Worm (Caenorhabditis elegans) whole organism, L1 larva: Measurements from ENCODE around the gene ZK637.15.

Source experiments
- C04F5.9 ChIP-seq: sonication (generic microtip); optimal IDR thresholded peaks from 2 replicates; lab custom pipeline; 2016; ENCODE audit warnings: missing genetic modification characterization, missing compliant biosample characterization
- Y116A8C.19 ChIP-seq: sonication (generic microtip); optimal IDR thresholded peaks from 2 replicates; lab custom pipeline; 2016; ENCODE audit warnings: missing compliant biosample characterization, missing genetic modification characterization, borderline replicate concordance
- aha-1 ChIP-seq: fragments of 150-350 bp; optimal IDR thresholded peaks from 2 replicates; lab custom pipeline; 2014; ENCODE audit warnings: missing biosample characterization, missing genetic modification characterization
- aly-2 ChIP-seq: fragments of 150-350 bp; optimal IDR thresholded peaks from 2 replicates; lab custom pipeline; 2014; ENCODE audit warnings: missing biosample characterization, missing genetic modification characterization
- ama-1 ChIP-seq: fragments of 150-350 bp; optimal IDR thresholded peaks from 2 replicates; lab custom pipeline; 2014
- blmp-1 ChIP-seq: fragments of 150-350 bp; optimal IDR thresholded peaks from 2 replicates; lab custom pipeline; 2014; ENCODE audit warnings: missing biosample characterization, missing genetic modification characterization
- ceh-63 ChIP-seq: fragments of 200-800 bp; sonication (Bioruptor generic); optimal IDR thresholded peaks from 2 replicates; lab custom pipeline; 2018; ENCODE audit warnings: mild to moderate bottlenecking, missing genetic modification characterization, missing compliant biosample characterization
- ceh-8 ChIP-seq: fragments of 200-800 bp; sonication (Bioruptor generic); optimal IDR thresholded peaks from 2 replicates; lab custom pipeline; 2018; ENCODE audit warnings: mild to moderate bottlenecking, missing genetic modification characterization, moderate library complexity, missing compliant biosample characterization
- ceh-88 ChIP-seq: fragments of 200-800 bp; sonication (Bioruptor generic); IDR thresholded peaks from 2 replicates; pipeline ENCODE4 v1.3.6; 2022; ENCODE audit warnings: missing genetic modification characterization, missing compliant biosample characterization
- ceh-90 ChIP-seq: sonication (generic microtip); optimal IDR thresholded peaks from 2 replicates; lab custom pipeline; 2016; ENCODE audit warnings: missing genetic modification characterization, missing compliant biosample characterization
- ces-1 ChIP-seq: fragments of 150-350 bp; optimal IDR thresholded peaks from 2 replicates; lab custom pipeline; 2014; ENCODE audit warnings: missing biosample characterization, missing genetic modification reagents, missing genetic modification characterization
- dpl-1 ChIP-seq, 3 experiments: fragments of 150-350 bp in 2 of 3; sonication (generic microtip) in 1 of 3; optimal IDR thresholded peaks; 2 replicates each; lab custom pipeline; 2014 to 2017; ENCODE audit warnings: missing biosample characterization in 3 of 3, missing genetic modification characterization in 3 of 3, missing genetic modification reagents in 3 of 3
- dsc-1 ChIP-seq: sonication (generic microtip); optimal IDR thresholded peaks from 2 replicates; lab custom pipeline; 2016; ENCODE audit warnings: mild to moderate bottlenecking, missing genetic modification characterization, missing compliant biosample characterization
- efl-3 ChIP-seq: fragments of 200-800 bp; sonication (Bioruptor generic); optimal IDR thresholded peaks from 2 replicates; lab custom pipeline; 2018; ENCODE audit warnings: mild to moderate bottlenecking, missing genetic modification characterization, missing compliant biosample characterization
- egl-27 ChIP-seq, 2 experiments: fragments of 150-350 bp in 1 of 2; sonication (generic microtip); optimal IDR thresholded peaks; 3 replicates each; lab custom pipeline; 2017 to 2018; ENCODE audit warnings: missing biosample characterization in 2 of 2, missing genetic modification characterization in 2 of 2, missing genetic modification reagents in 2 of 2
- elt-2 ChIP-seq: sonication (generic microtip); optimal IDR thresholded peaks from 2 replicates; lab custom pipeline; 2016; ENCODE audit warnings: missing genetic modification characterization, mild to moderate bottlenecking, inconsistent platforms, missing compliant biosample characterization, missing genetic modification reagents
- elt-3 ChIP-seq, 6 experiments: fragments of 150-350 bp in 1 of 6; sonication (generic microtip); optimal IDR thresholded peaks; 2 replicates each; lab custom pipeline; 2017 to 2018; ENCODE audit warnings: missing biosample characterization in 6 of 6, missing genetic modification characterization in 6 of 6, inconsistent platforms in 1 of 6
- fkh-10 ChIP-seq: sonication (generic microtip); optimal IDR thresholded peaks from 2 replicates; lab custom pipeline; 2017; ENCODE audit warnings: missing biosample characterization, missing genetic modification reagents, missing genetic modification characterization
- fkh-8 ChIP-seq: sonication (generic microtip); optimal IDR thresholded peaks from 2 replicates; lab custom pipeline; 2016; ENCODE audit warnings: mild to moderate bottlenecking, missing genetic modification characterization, missing compliant biosample characterization
- grh-1 ChIP-seq: fragments of 200-800 bp; sonication (Bioruptor generic); IDR thresholded peaks from 2 replicates; pipeline ENCODE4 v1.3.6; 2022; ENCODE audit warnings: missing genetic modification reagents, missing genetic modification characterization, missing compliant biosample characterization
- hlh-17 ChIP-seq: fragments of 200-800 bp; sonication (Bioruptor generic); optimal IDR thresholded peaks from 2 replicates; lab custom pipeline; 2018; ENCODE audit warnings: missing genetic modification characterization, mild to moderate bottlenecking, missing compliant biosample characterization, moderate library complexity, borderline replicate concordance
- hpl-2 ChIP-seq: fragments of 150-350 bp; optimal IDR thresholded peaks from 2 replicates; lab custom pipeline; 2014; ENCODE audit warnings: missing biosample characterization, missing genetic modification reagents, missing genetic modification characterization
- isw-1 ChIP-seq: fragments of 200-800 bp; sonication (Bioruptor generic); IDR thresholded peaks from 2 replicates; pipeline ENCODE4 v1.3.6; 2022; ENCODE audit warnings: missing genetic modification characterization, missing compliant biosample characterization
- jun-1 ChIP-seq: fragments of 150-350 bp; optimal IDR thresholded peaks from 2 replicates; lab custom pipeline; 2014; ENCODE audit warnings: missing biosample characterization, missing genetic modification reagents, missing genetic modification characterization
- lin-13 ChIP-seq: fragments of 150-350 bp; optimal IDR thresholded peaks from 2 replicates; lab custom pipeline; 2014; ENCODE audit warnings: missing biosample characterization, missing genetic modification reagents, missing genetic modification characterization
- lin-14 ChIP-seq: fragments of 200-800 bp; sonication (Bioruptor generic); optimal IDR thresholded peaks from 2 replicates; lab custom pipeline; 2018; ENCODE audit warnings: mild to moderate bottlenecking, missing genetic modification characterization, moderate library complexity, missing compliant biosample characterization
- lin-15B ChIP-seq: fragments of 150-350 bp; sonication (generic microtip); optimal IDR thresholded peaks from 3 replicates; lab custom pipeline; 2014; ENCODE audit warnings: missing biosample characterization, missing genetic modification characterization
- lin-35 ChIP-seq, 2 experiments: fragments of 150-350 bp; optimal IDR thresholded peaks; 2 replicates each; lab custom pipeline; 2014; ENCODE audit warnings: missing biosample characterization in 2 of 2, missing genetic modification characterization in 2 of 2, missing genetic modification reagents in 2 of 2
- lir-3 ChIP-seq: sonication (generic microtip); optimal IDR thresholded peaks from 2 replicates; lab custom pipeline; 2016; ENCODE audit warnings: mild to moderate bottlenecking, missing genetic modification characterization, moderate library complexity, missing compliant biosample characterization; ENCODE audit not compliant: poor library complexity
- mef-2 ChIP-seq: fragments of 150-350 bp; optimal IDR thresholded peaks from 2 replicates; lab custom pipeline; 2014; ENCODE audit warnings: missing biosample characterization, missing genetic modification characterization
- nhr-19 ChIP-seq: fragments of 200-800 bp; sonication (Bioruptor generic); conservative IDR thresholded peaks from 2 replicates; pipeline ENCODE4 v1.3.6; 2022; ENCODE audit warnings: missing genetic modification characterization, missing compliant biosample characterization
- nhr-237 ChIP-seq: fragments of 150-350 bp; optimal IDR thresholded peaks from 2 replicates; lab custom pipeline; 2014; ENCODE audit warnings: missing biosample characterization, missing genetic modification characterization
- nhr-28 ChIP-seq: fragments of 150-350 bp; optimal IDR thresholded peaks from 2 replicates; lab custom pipeline; 2014; ENCODE audit warnings: missing biosample characterization, missing genetic modification characterization
- nhr-76 ChIP-seq: sonication (generic microtip); optimal IDR thresholded peaks from 2 replicates; lab custom pipeline; 2017; ENCODE audit warnings: missing biosample characterization, missing genetic modification characterization
- nhr-90 ChIP-seq: sonication (generic microtip); optimal IDR thresholded peaks from 2 replicates; lab custom pipeline; 2016; ENCODE audit warnings: mild to moderate bottlenecking, missing genetic modification characterization, missing compliant biosample characterization; ENCODE audit not compliant: poor library complexity
- pag-3 ChIP-seq: sonication (generic microtip); optimal IDR thresholded peaks from 2 replicates; lab custom pipeline; 2017; ENCODE audit warnings: missing genetic modification characterization, mild to moderate bottlenecking, missing compliant biosample characterization, antibody characterized with exemption, borderline replicate concordance; ENCODE audit not compliant: insufficient read depth
- skn-1 ChIP-seq: fragments of 150-350 bp; optimal IDR thresholded peaks from 2 replicates; lab custom pipeline; 2014; ENCODE audit warnings: missing biosample characterization, missing genetic modification characterization
- snpc-4 ChIP-seq: fragments of 150-350 bp; optimal IDR thresholded peaks from 2 replicates; lab custom pipeline; 2014; ENCODE audit warnings: missing biosample characterization, missing genetic modification characterization
- snu-23 ChIP-seq: sonication (generic microtip); optimal IDR thresholded peaks from 2 replicates; lab custom pipeline; 2016; ENCODE audit warnings: missing genetic modification characterization, missing compliant biosample characterization
- sox-4 ChIP-seq: sonication (generic microtip); optimal IDR thresholded peaks from 2 replicates; lab custom pipeline; 2016; ENCODE audit warnings: missing genetic modification characterization, missing compliant biosample characterization
- sup-37 ChIP-seq: fragments of 200-800 bp; sonication (Bioruptor generic); optimal IDR thresholded peaks from 2 replicates; lab custom pipeline; 2018; ENCODE audit warnings: mild to moderate bottlenecking, missing genetic modification characterization, missing compliant biosample characterization
- swsn-7 ChIP-seq: sonication (generic microtip); optimal IDR thresholded peaks from 2 replicates; lab custom pipeline; 2016; ENCODE audit warnings: missing genetic modification characterization, missing compliant biosample characterization
- tbx-2 ChIP-seq: sonication (generic microtip); optimal IDR thresholded peaks from 2 replicates; lab custom pipeline; 2016; ENCODE audit warnings: missing genetic modification characterization, missing compliant biosample characterization
- unc-130 ChIP-seq: fragments of 150-350 bp; optimal IDR thresholded peaks from 2 replicates; lab custom pipeline; 2017; ENCODE audit warnings: missing biosample characterization, missing genetic modification characterization, inconsistent platforms
- unc-30 ChIP-seq: sonication (generic microtip); optimal IDR thresholded peaks from 2 replicates; lab custom pipeline; 2017; ENCODE audit warnings: missing biosample characterization, missing genetic modification characterization
- vab-15 ChIP-seq: sonication (generic microtip); optimal IDR thresholded peaks from 2 replicates; lab custom pipeline; 2017; ENCODE audit warnings: missing genotype, mild to moderate bottlenecking, missing genetic modification characterization, missing compliant biosample characterization
- xbp-1 ChIP-seq: sonication (generic microtip); optimal IDR thresholded peaks from 2 replicates; lab custom pipeline; 2016; ENCODE audit warnings: missing genetic modification characterization, missing compliant biosample characterization
- zag-1 ChIP-seq: fragments of 150-350 bp; optimal IDR thresholded peaks from 2 replicates; lab custom pipeline; 2014; ENCODE audit warnings: missing biosample characterization, missing genetic modification characterization
- zip-4 ChIP-seq: fragments of 200-800 bp; sonication (Bioruptor generic); optimal IDR thresholded peaks from 2 replicates; lab custom pipeline; 2018; ENCODE audit warnings: mild to moderate bottlenecking, missing genetic modification characterization, moderate library complexity, missing compliant biosample characterization
- ztf-11 ChIP-seq, 2 experiments: sonication (generic microtip); optimal IDR thresholded peaks; 2 replicates each; lab custom pipeline; 2016 to 2017; ENCODE audit warnings: missing genetic modification characterization in 2 of 2, missing biosample characterization in 1 of 2, missing compliant biosample characterization in 1 of 2

The ZK637.15 gene

ce11 chrIII:8887184-8887801 is 32.6 kb upstream of the ZK637.15 start, which contains the start of gene famh-136 (continued):
- TF ChIP-seq sox-4, result peak; percentile 65
- no peak for TF ChIP-seq efl-3 (GFP tag; lab: Kevin White, UChicago)
- TF ChIP-seq nhr-237 (tag; lab: Kevin White, UChicago), result peak; percentile 13
- TF ChIP-seq lir-3, result peak; percentile 45
- TF ChIP-seq egl-27 (tag; optimal IDR thresholded peaks at IDR 0.05; lab: Kevin White, UChicago), result no peak
- peak; percentile 58 for TF ChIP-seq aly-2 (tag; lab: Kevin White, UChicago)
- TF ChIP-seq fkh-10, result peak; percentile 42
- peak; percentile 68 for TF ChIP-seq lin-13 (GFP tag; lab: Kevin White, UChicago)
- TF ChIP-seq hpl-2, result peak; percentile 56
- peak; percentile 74 for TF ChIP-seq skn-1
- TF ChIP-seq lin-14 (GFP tag; lab: Kevin White, UChicago), result peak; percentile 84
- no peak for TF ChIP-seq ceh-88
- TF ChIP-seq tbx-2 (tag; lab: Kevin White, UChicago), result peak; percentile 88
- TF ChIP-seq dsc-1, result peak; percentile 90
- peak; percentile 93 for TF ChIP-seq C04F5.9 (tag; lab: Kevin White, UChicago)
- TF ChIP-seq mef-2 (tag; lab: Kevin White, UChicago), result no peak
- TF ChIP-seq elt-3 (tag; optimal IDR thresholded peaks at IDR 0.05; lab: Kevin White, UChicago), result peak in 2 of 6 experiments; percentile 84 to 88
- peak; percentile 79 for TF ChIP-seq xbp-1
- peak; percentile 81 to 92 for TF ChIP-seq lin-35 (GFP tag; optimal IDR thresholded peaks at IDR 0.05; lab: Kevin White, UChicago)
- TF ChIP-seq, all 84 proteins: peak for 55

- no peak for TF ChIP-seq blmp-1 (tag; lab: Kevin White, UChicago)
- TF ChIP-seq elt-2, result no peak
- TF ChIP-seq ama-1, result no peak
- no peak for TF ChIP-seq sup-37 (GFP tag; lab: Kevin White, UChicago)
- peak; percentile 20 for TF ChIP-seq tbx-2 (tag; lab: Kevin White, UChicago)
- no peak for TF ChIP-seq ceh-63
- peak; percentile 3 for TF ChIP-seq ceh-8 (GFP tag; lab: Kevin White, UChicago)
- TF ChIP-seq zip-4, result no peak
- peak in 1 of 6 experiments; percentile 6 for TF ChIP-seq elt-3 (tag; optimal IDR thresholded peaks at IDR 0.05; lab: Kevin White, UChicago)
- TF ChIP-seq fkh-8 (tag; lab: Kevin White, UChicago), result peak; percentile 60
- TF ChIP-seq dpl-1 (GFP tag; optimal IDR thresholded peaks at IDR 0.05; lab: Kevin White, UChicago), result peak; percentile 60 to 69 (median 60)
- no peak for TF ChIP-seq ces-1
- TF ChIP-seq lin-35 (GFP tag; optimal IDR thresholded peaks at IDR 0.05; lab: Kevin White, UChicago), result peak; percentile 61 to 74
- no peak for TF ChIP-seq aha-1 (tag; lab: Kevin White, UChicago)
- TF ChIP-seq grh-1 (GFP tag; lab: Robert Waterston, UW), result no peak
- no peak for TF ChIP-seq pag-3 (tag; lab: Kevin White, UChicago)
- peak; percentile 48 for TF ChIP-seq jun-1 (tag; lab: Kevin White, UChicago)
- TF ChIP-seq egl-27 (tag; optimal IDR thresholded peaks at IDR 0.05; lab: Kevin White, UChicago), result no peak
- TF ChIP-seq nhr-19 (GFP tag; lab: Robert Waterston, UW), result peak; percentile 51
- TF ChIP-seq isw-1 (GFP tag; lab: Robert Waterston, UW), result peak; percentile 26
- no peak for TF ChIP-seq nhr-28 (tag; lab: Kevin White, UChicago)
- TF ChIP-seq Y116A8C.19 (tag; lab: Kevin White, UChicago), result no peak
- no peak for TF ChIP-seq ceh-90 (tag; lab: Kevin White, UChicago)
- no peak for TF ChIP-seq sox-4
- no peak for TF ChIP-seq ztf-11 (tag; optimal IDR thresholded peaks at IDR 0.05; lab: Kevin White, UChicago)
- TF ChIP-seq nhr-76 (tag; lab: Kevin White, UChicago), result no peak
- TF ChIP-seq hlh-17 (GFP tag; lab: Kevin White, UChicago), result no peak
- no peak for TF ChIP-seq zag-1 (tag; lab: Kevin White, UChicago)
- no peak for TF ChIP-seq vab-15 (tag; lab: Kevin White, UChicago)
- no peak for TF ChIP-seq snpc-4
- TF ChIP-seq nhr-90 (tag; lab: Kevin White, UChicago), result peak; percentile 1
- TF ChIP-seq snu-23 (GFP tag; lab: Kevin White, UChicago), result peak; percentile 76
- no peak for TF ChIP-seq unc-130 (tag; lab: Kevin White, UChicago)
- peak; percentile 55 for TF ChIP-seq swsn-7 (tag; lab: Kevin White, UChicago)
- no peak for TF ChIP-seq lin-15B (tag; lab: Kevin White, UChicago)
- no peak for TF ChIP-seq unc-30 (tag; lab: Kevin White, UChicago)
Measured at ce11 chrIII:8888956-8889355, 30.9 kb upstream of the ZK637.15 start, which contains the start of gene ZK637.14. Gene ZK637.14 (minus strand): TSS chrIII:8889156.
